Worm (Caenorhabditis elegans): Measurements from ENCODE around the gene Y75B12B.13.
A peak's percentile ranks its signal among the peaks of the same experiment; 100 is the strongest.

Y75B12B.13 gene

DNA sequence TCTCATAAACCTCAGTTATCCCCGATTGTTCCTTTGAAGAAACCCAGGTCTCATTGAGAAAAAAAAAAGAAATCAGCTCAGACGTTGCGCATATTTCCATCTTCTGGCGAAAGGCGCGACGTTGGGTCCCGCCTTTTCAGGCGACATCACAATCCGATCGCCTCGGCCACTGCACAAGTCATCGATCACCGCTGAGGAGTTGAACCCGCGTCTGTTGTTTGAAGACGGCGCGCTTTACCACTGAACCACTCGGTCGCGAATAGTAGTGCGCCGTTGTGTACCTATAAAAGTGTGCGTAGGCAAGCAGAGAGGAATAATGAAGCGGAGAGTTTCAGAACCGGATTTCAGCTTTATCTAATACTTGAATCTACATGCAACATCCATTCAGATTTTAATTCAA is 2.9 kb downstream of the Y75B12B.13 start, which contains the start of gene Y75B12B.11:
Y75B12B.11 (plus strand) TSS at position 394 of the 400 bp plus-strand sequence.
- TF ChIP-seq rec-8 (tag; optimal IDR thresholded peaks at IDR 0.05) (peak; percentile 94 to 96), bed-1 (GFP tag; IDR thresholded peaks at IDR 0.05) (peak; percentile 94; the same call in 1 of the 2 replicates), F55B11.4 (tag; optimal IDR thresholded peaks at IDR 0.05; ENCODE audit: borderline replicate concordance, insufficient read depth) (no peak), sdz-38 (tag; optimal IDR thresholded peaks at IDR 0.05) (no peak), T26A5.8 (tag; optimal IDR thresholded peaks at IDR 0.05) (peak; percentile 98), F22D6.2 (tag; optimal IDR thresholded peaks at IDR 0.05) (peak; percentile 82), mcd-1 (GFP tag; IDR thresholded peaks at IDR 0.05) (peak; percentile 93), egrh-3 (GFP tag; IDR thresholded peaks at IDR 0.05) (peak; percentile 78), madf-8 (GFP tag; conservative IDR thresholded peaks at IDR 0.05) (peak; percentile 71), mxl-1 (tag; optimal IDR thresholded peaks at IDR 0.05) (peak; percentile 96), madf-6 (GFP tag; IDR thresholded peaks at IDR 0.05) (peak; percentile 92), ccch-3 (GFP tag; optimal IDR thresholded peaks at IDR 0.05) (no peak), cebp-2 (GFP tag; IDR thresholded peaks at IDR 0.05) (peak; percentile 97), rcor-1 (GFP tag; IDR thresholded peaks at IDR 0.05) (peak; percentile 95), dpl-1 (GFP tag; optimal IDR thresholded peaks at IDR 0.05) (peak; percentile 49), ztf-3 (GFP tag; optimal IDR thresholded peaks at IDR 0.05) (peak; percentile 46), egl-18 (GFP tag; IDR thresholded peaks at IDR 0.05) (peak; percentile 84), nfya-1 (tag; optimal IDR thresholded peaks at IDR 0.05; ENCODE audit: borderline replicate concordance, insufficient read depth) (no peak), hlh-12 (tag; optimal IDR thresholded peaks at IDR 0.05) (peak; percentile 80), nfyb-1 (GFP tag; IDR thresholded peaks at IDR 0.05) (peak; percentile 97), hsf-1 (GFP tag; IDR thresholded peaks at IDR 0.05) (peak; percentile 95), B0261.1 (tag; optimal IDR thresholded peaks at IDR 0.05) (peak; percentile 97), ekl-4 (GFP tag; IDR thresholded peaks at IDR 0.05) (peak; percentile 96), lin-54 (GFP tag; optimal IDR thresholded peaks at IDR 0.05) (peak; percentile 93), bed-2 (GFP tag; IDR thresholded peaks at IDR 0.05) (no peak; the same call in 1 of the 2 replicates), lin-40 (tag; optimal IDR thresholded peaks at IDR 0.05) (peak; percentile 88), nfya-2 (GFP tag; IDR thresholded peaks at IDR 0.05) (peak; percentile 90; the same call in 1 of the 2 replicates), akir-1 (GFP tag; optimal IDR thresholded peaks at IDR 0.05) (peak; percentile 40), atf-7 (tag; optimal IDR thresholded peaks at IDR 0.05) (peak; percentile 95), snpc-1.1 (tag; optimal IDR thresholded peaks at IDR 0.05; ENCODE audit: insufficient read depth) (peak; percentile 81), dpff-1 (tag; optimal IDR thresholded peaks at IDR 0.05) (peak; percentile 72), ztf-18 (tag; optimal IDR thresholded peaks at IDR 0.05) (peak; percentile 86), mes-4 (tag; optimal IDR thresholded peaks at IDR 0.05) (peak; percentile 95), mel-28 (tag; optimal IDR thresholded peaks at IDR 0.05; ENCODE audit: borderline replicate concordance) (peak; percentile 83), F23B12.7 (tag; optimal IDR thresholded peaks at IDR 0.05; ENCODE audit: insufficient read depth) (peak; percentile 89), lag-1 (GFP tag; IDR thresholded peaks at IDR 0.05) (0 out of 2 replicates have a peak, but pooled peaks have one; percentile 52), pbrm-1 (GFP tag; IDR thresholded peaks at IDR 0.05) (peak; percentile 93), ztf-22 (GFP tag; optimal IDR thresholded peaks at IDR 0.05) (peak; percentile 31), xnd-1 (tag; optimal IDR thresholded peaks at IDR 0.05) (peak; percentile 61), nhr-27 (tag; optimal IDR thresholded peaks at IDR 0.05) (peak; percentile 97), Y67H2A.10 (GFP tag; conservative IDR thresholded peaks at IDR 0.05) (no peak), tlf-1 (GFP tag; optimal IDR thresholded peaks at IDR 0.05) (peak; percentile 95), lsl-1 (GFP tag; optimal IDR thresholded peaks at IDR 0.05) (peak; percentile 83), Y53G8AR.9 (GFP tag; conservative IDR thresholded peaks at IDR 0.05) (peak; percentile 95), ZK185.1 (tag; optimal IDR thresholded peaks at IDR 0.05; ENCODE audit: poor library complexity, severe bottlenecking) (peak; percentile 90), cebp-1 (GFP tag; IDR thresholded peaks at IDR 0.05) (peak; percentile 67; the same call in 1 of the 2 replicates), cebp-1 (tag; optimal IDR thresholded peaks at IDR 0.05) (peak; percentile 88), attf-6 (GFP tag; IDR thresholded peaks at IDR 0.05) (peak; percentile 93)
